Worm (Caenorhabditis elegans): ENCODE measurements around the gene ell-1.

ell-1 gene

DNA sequence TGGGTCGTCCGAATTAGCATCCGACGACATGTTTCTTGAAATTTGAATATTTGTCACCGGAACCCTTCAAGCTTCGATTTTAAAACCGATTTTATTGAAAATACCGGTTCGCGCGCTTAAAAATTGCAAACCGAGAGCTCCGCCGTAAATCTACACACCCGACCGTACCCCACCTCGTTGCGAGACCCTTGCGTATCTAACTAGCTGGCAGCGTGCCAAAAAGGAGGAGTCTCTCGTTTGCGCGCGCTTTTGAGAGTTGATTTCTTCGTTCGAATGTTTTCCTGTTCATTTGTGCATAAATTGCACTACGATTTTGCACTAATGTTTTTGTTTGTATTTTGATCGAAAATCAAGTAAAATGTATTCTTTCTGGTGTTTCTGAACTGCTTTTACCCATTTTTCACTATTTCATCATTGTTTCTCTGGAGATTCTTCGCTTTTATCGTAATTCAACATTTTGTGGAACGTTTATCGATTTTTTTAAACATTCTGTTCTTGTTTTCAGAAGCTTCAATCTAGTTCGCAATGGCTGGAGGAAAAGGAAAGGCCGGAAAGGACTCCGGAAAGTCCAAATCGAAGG is 51.6 kb downstream of the ell-1 start, which contains the start of the genes wapl-1 and htz-1 (continued):
- TF ChIP-seq madf-8 (GFP tag; conservative IDR thresholded peaks at IDR 0.05) (peak; percentile 84), dpl-1 (GFP tag; optimal IDR thresholded peaks at IDR 0.05) (peak; percentile 89), bed-1 (GFP tag; IDR thresholded peaks at IDR 0.05) (no peak), T26A5.8 (tag; optimal IDR thresholded peaks at IDR 0.05) (no peak), nfyb-1 (GFP tag; IDR thresholded peaks at IDR 0.05) (peak; percentile 93), snpc-1.1 (tag; optimal IDR thresholded peaks at IDR 0.05; ENCODE audit: insufficient read depth) (peak; percentile 45), nhr-179 (tag; optimal IDR thresholded peaks at IDR 0.05) (no peak), snpc-4 (GFP tag; optimal IDR thresholded peaks at IDR 0.05) (peak; percentile 23), snpc-4 (tag; optimal IDR thresholded peaks at IDR 0.05) (peak; percentile 73 to 85 (median 83)), athp-1 (tag; optimal IDR thresholded peaks at IDR 0.05) (peak; percentile 65), mes-4 (tag; optimal IDR thresholded peaks at IDR 0.05) (no peak), K12H6.12 (tag; optimal IDR thresholded peaks at IDR 0.05) (peak; percentile 85), rcor-1 (GFP tag; IDR thresholded peaks at IDR 0.05) (peak; percentile 92), F55B11.4 (tag; optimal IDR thresholded peaks at IDR 0.05; ENCODE audit: borderline replicate concordance, insufficient read depth) (no peak), akir-1 (GFP tag; optimal IDR thresholded peaks at IDR 0.05) (peak; percentile 54), Y95B8A.8 (GFP tag; IDR thresholded peaks at IDR 0.05) (peak; percentile 93), unc-62 (GFP tag; optimal IDR thresholded peaks at IDR 0.05) (peak; percentile 21), madf-10 (tag; optimal IDR thresholded peaks at IDR 0.05) (peak; percentile 65), Y56A3A.18 (GFP tag; IDR thresholded peaks at IDR 0.05) (peak; percentile 60; the same call in 1 of the 2 replicates), lin-54 (GFP tag; optimal IDR thresholded peaks at IDR 0.05) (peak; percentile 95), F39B2.1 (GFP tag; IDR thresholded peaks at IDR 0.05) (peak; percentile 81; the same call in 1 of the 2 replicates), B0261.1 (tag; optimal IDR thresholded peaks at IDR 0.05) (no peak), F23B12.7 (tag; optimal IDR thresholded peaks at IDR 0.05; ENCODE audit: insufficient read depth) (peak; percentile 58), madf-3 (GFP tag; IDR thresholded peaks at IDR 0.05) (peak; percentile 92), cebp-1 (GFP tag; IDR thresholded peaks at IDR 0.05) (peak; percentile 50; the same call in 1 of the 2 replicates), cebp-1 (tag; optimal IDR thresholded peaks at IDR 0.05) (peak; percentile 87), ekl-4 (GFP tag; IDR thresholded peaks at IDR 0.05) (peak; percentile 94), F37B4.10 (GFP tag; IDR thresholded peaks at IDR 0.05) (no peak), Y67H2A.10 (GFP tag; conservative IDR thresholded peaks at IDR 0.05) (0 out of 2 replicates have a peak, but pooled peaks have one; percentile 66), ceh-91 (GFP tag; IDR thresholded peaks at IDR 0.05) (peak; percentile 93), atf-7 (tag; optimal IDR thresholded peaks at IDR 0.05) (peak; percentile 72), ztf-3 (GFP tag; optimal IDR thresholded peaks at IDR 0.05) (no peak), ceh-58 (GFP tag; IDR thresholded peaks at IDR 0.05) (no peak), snpc-1.3 (tag; optimal IDR thresholded peaks at IDR 0.05; ENCODE audit: insufficient read depth) (peak; percentile 79), efl-1 (GFP tag; optimal IDR thresholded peaks at IDR 0.05) (peak; percentile 92), chd-7 (tag; optimal IDR thresholded peaks at IDR 0.05) (peak; percentile 62), C17E4.6 (GFP tag; IDR thresholded peaks at IDR 0.05) (peak; percentile 82; the same call in 1 of the 2 replicates), fkh-3 (tag; optimal IDR thresholded peaks at IDR 0.05) (no peak), ztf-18 (tag; optimal IDR thresholded peaks at IDR 0.05) (peak; percentile 79), nhr-27 (tag; optimal IDR thresholded peaks at IDR 0.05) (no peak), Y53G8AR.9 (GFP tag; conservative IDR thresholded peaks at IDR 0.05) (peak; percentile 88), aptf-2 (GFP tag; conservative IDR thresholded peaks at IDR 0.05) (no peak), ceh-40 (GFP tag; IDR thresholded peaks at IDR 0.05) (no peak), rpc-1 (optimal IDR thresholded peaks at IDR 0.05) (no peak), rpc-1 (tag; optimal IDR thresholded peaks at IDR 0.05) (no peak), him-1 (tag; optimal IDR thresholded peaks at IDR 0.05) (no peak), madf-6 (GFP tag; IDR thresholded peaks at IDR 0.05) (peak; percentile 96), egl-18 (GFP tag; IDR thresholded peaks at IDR 0.05) (no peak), attf-6 (GFP tag; IDR thresholded peaks at IDR 0.05) (peak; percentile 65)
